Fruit fly (Drosophila melanogaster) whole organism, embryonic: ENCODE results near the gene Rpp30.
A peak's percentile ranks its signal among the peaks of the same experiment; 100 is the strongest.

Source experiments
- Bgb ChIP-seq: fragments of 200-800 bp; sonication (Bioruptor generic); IDR thresholded peaks from 2 replicates; pipeline ENCODE4 v1.3.6; 2022; ENCODE audit warnings: missing biosample characterization, missing genetic modification characterization; ENCODE audit not compliant: partially characterized antibody
- CG11085 ChIP-seq: fragments of 200-800 bp; sonication (Bioruptor generic); IDR thresholded peaks from 2 replicates; pipeline ENCODE4 v1.3.6; 2022; ENCODE audit warnings: missing biosample characterization, missing genetic modification characterization
- CG11398 ChIP-seq: fragments of 200-800 bp; sonication (Bioruptor generic); optimal IDR thresholded peaks from 2 replicates; lab custom pipeline; 2016; ENCODE audit warnings: missing biosample characterization, missing genetic modification characterization
- CG12236 ChIP-seq: fragments of 200-800 bp; sonication (Bioruptor generic); optimal IDR thresholded peaks from 2 replicates; lab custom pipeline; 2016; ENCODE audit warnings: missing biosample characterization, missing genetic modification characterization
- CG14050 ChIP-seq: fragments of 200-800 bp; sonication (Bioruptor generic); IDR thresholded peaks from 3 replicates; pipeline ENCODE4 v1.3.6; 2022; ENCODE audit warnings: missing biosample characterization, missing genetic modification characterization
- CG14441 ChIP-seq: fragments of 200-800 bp; sonication (Bioruptor generic); IDR thresholded peaks from 2 replicates; pipeline ENCODE4 v1.3.6; 2022; ENCODE audit warnings: missing biosample characterization, missing genetic modification characterization
- CG15514 ChIP-seq: fragments of 200-800 bp; sonication (Bioruptor generic); optimal IDR thresholded peaks from 3 replicates; lab custom pipeline; 2017; ENCODE audit warnings: missing biosample characterization, missing genetic modification characterization, mild to moderate bottlenecking, moderate library complexity, missing genetic modification reagents
- CG17802 ChIP-seq: fragments of 200-800 bp; sonication (Bioruptor generic); optimal IDR thresholded peaks from 2 replicates; lab custom pipeline; 2018; ENCODE audit warnings: missing biosample characterization, mild to moderate bottlenecking, missing genetic modification characterization, moderate library complexity
- CG31365 ChIP-seq: fragments of 200-800 bp; sonication (Bioruptor generic); optimal IDR thresholded peaks from 2 replicates; lab custom pipeline; 2018; ENCODE audit warnings: missing biosample characterization, mild to moderate bottlenecking, missing genetic modification characterization
- CG32532 ChIP-seq: fragments of 200-800 bp; sonication (Bioruptor generic); IDR thresholded peaks from 2 replicates; pipeline ENCODE4 v1.3.6; 2022; ENCODE audit warnings: missing biosample characterization, missing genetic modification characterization
- CG3847 ChIP-seq: fragments of 200-800 bp; sonication (Bioruptor generic); IDR thresholded peaks from 2 replicates; pipeline ENCODE4 v1.3.6; 2022; ENCODE audit warnings: missing biosample characterization, missing genetic modification characterization
- CG42726 ChIP-seq: fragments of 200-800 bp; sonication (Bioruptor generic); IDR thresholded peaks from 2 replicates; pipeline ENCODE4 v1.3.6; 2022; ENCODE audit warnings: missing biosample characterization, missing genetic modification characterization; ENCODE audit not compliant: partially characterized antibody
- CG4707 ChIP-seq: fragments of 200-800 bp; sonication (Bioruptor generic); optimal IDR thresholded peaks from 2 replicates; lab custom pipeline; 2018; ENCODE audit warnings: missing biosample characterization, mild to moderate bottlenecking, missing genetic modification characterization, moderate library complexity
- CG7372 ChIP-seq: fragments of 200-800 bp; sonication (Bioruptor generic); IDR thresholded peaks from 2 replicates; pipeline ENCODE4 v1.3.6; 2022; ENCODE audit warnings: missing biosample characterization, missing genetic modification characterization
- CG9797 ChIP-seq: fragments of 200-800 bp; sonication (Bioruptor generic); optimal IDR thresholded peaks from 3 replicates; lab custom pipeline; 2018; ENCODE audit warnings: missing biosample characterization, mild to moderate bottlenecking, missing genetic modification characterization
- CHES-1-like ChIP-seq: fragments of 200-800 bp; sonication (Bioruptor generic); optimal IDR thresholded peaks from 2 replicates; lab custom pipeline; 2016; ENCODE audit warnings: missing biosample characterization, missing genetic modification characterization
- CoRest ChIP-seq: fragments of 200-800 bp; sonication (Bioruptor generic); optimal IDR thresholded peaks from 3 replicates; lab custom pipeline; 2018; ENCODE audit warnings: missing biosample characterization, mild to moderate bottlenecking, missing genetic modification characterization, moderate library complexity
- Doc3 ChIP-seq: fragments of 200-800 bp; sonication (Bioruptor generic); IDR thresholded peaks from 3 replicates; pipeline ENCODE4 v1.3.6; 2022; ENCODE audit warnings: missing biosample characterization, missing genetic modification characterization; ENCODE audit not compliant: partially characterized antibody
- Gsc ChIP-seq: fragments of 200-800 bp; sonication (Bioruptor generic); IDR thresholded peaks from 2 replicates; pipeline ENCODE4 v1.3.6; 2022; ENCODE audit warnings: missing biosample characterization, missing genetic modification characterization
- H2.0 ChIP-seq: fragments of 200-800 bp; sonication (Bioruptor generic); IDR thresholded peaks from 2 replicates; pipeline ENCODE4 v1.3.6; 2022; ENCODE audit warnings: missing biosample characterization, missing genetic modification characterization
- Hmx ChIP-seq: fragments of 200-800 bp; sonication (Bioruptor generic); optimal IDR thresholded peaks from 2 replicates; lab custom pipeline; 2016; ENCODE audit warnings: missing biosample characterization, missing genetic modification characterization
- Hr3 ChIP-seq: fragments of 200-800 bp; sonication (Bioruptor generic); optimal IDR thresholded peaks from 3 replicates; lab custom pipeline; 2016; ENCODE audit warnings: missing biosample characterization, missing genetic modification characterization
- Max ChIP-seq: fragments of 200-800 bp; sonication (Bioruptor generic); optimal IDR thresholded peaks from 2 replicates; lab custom pipeline; 2016; ENCODE audit warnings: missing biosample characterization, mild to moderate bottlenecking, missing genetic modification characterization
- Ravus ChIP-seq: fragments of 200-800 bp; sonication (Bioruptor generic); IDR thresholded peaks from 2 replicates; pipeline ENCODE4 v1.3.6; 2022; ENCODE audit warnings: missing biosample characterization, missing genetic modification characterization
- Sin3A ChIP-seq: fragments of >200 bp; optimal IDR thresholded peaks from 2 replicates; lab custom pipeline; 2018
- Sox102F ChIP-seq: fragments of 200-800 bp; sonication (Bioruptor generic); optimal IDR thresholded peaks from 2 replicates; lab custom pipeline; 2018; ENCODE audit warnings: missing biosample characterization, mild to moderate bottlenecking, missing genetic modification characterization, moderate library complexity
- YL-1 ChIP-seq: fragments of 200-800 bp; sonication (Bioruptor generic); optimal IDR thresholded peaks from 3 replicates; lab custom pipeline; 2017; ENCODE audit warnings: missing biosample characterization, mild to moderate bottlenecking, missing genetic modification characterization
- ac ChIP-seq: fragments of 200-800 bp; sonication (Bioruptor generic); optimal IDR thresholded peaks from 3 replicates; lab custom pipeline; 2017; ENCODE audit warnings: missing biosample characterization, mild to moderate bottlenecking, missing genetic modification characterization
- az2 ChIP-seq: fragments of 200-800 bp; sonication (Bioruptor generic); optimal IDR thresholded peaks from 3 replicates; lab custom pipeline; 2016; ENCODE audit warnings: missing biosample characterization, missing genetic modification characterization
- bcd ChIP-seq: fragments of 200-800 bp; sonication (Bioruptor generic); optimal IDR thresholded peaks from 2 replicates; lab custom pipeline; 2017; ENCODE audit warnings: missing biosample characterization, mild to moderate bottlenecking, missing genetic modification characterization
- chn ChIP-seq: fragments of 200-800 bp; sonication (Bioruptor generic); optimal IDR thresholded peaks from 2 replicates; lab custom pipeline; 2016; ENCODE audit warnings: missing biosample characterization, missing genetic modification characterization
- dysf ChIP-seq: fragments of 200-800 bp; sonication (Bioruptor generic); IDR thresholded peaks from 3 replicates; pipeline ENCODE4 v1.3.6; 2022; ENCODE audit warnings: missing biosample characterization, missing genetic modification characterization
- fd3F ChIP-seq: fragments of 200-800 bp; sonication (Bioruptor generic); optimal IDR thresholded peaks from 2 replicates; lab custom pipeline; 2018; ENCODE audit warnings: missing biosample characterization, mild to moderate bottlenecking, missing genetic modification characterization, moderate library complexity
- gfzf ChIP-seq: fragments of 200-800 bp; sonication (Bioruptor generic); optimal IDR thresholded peaks from 2 replicates; lab custom pipeline; 2016; ENCODE audit warnings: missing biosample characterization, mild to moderate bottlenecking, missing genetic modification characterization, moderate library complexity
- hth ChIP-seq: fragments of >200 bp; optimal IDR thresholded peaks from 2 replicates; lab custom pipeline; 2017; ENCODE audit warnings: inconsistent platforms
- kah ChIP-seq: fragments of 200-800 bp; sonication (Bioruptor generic); optimal IDR thresholded peaks from 2 replicates; lab custom pipeline; 2018; ENCODE audit warnings: missing biosample characterization, mild to moderate bottlenecking, missing genetic modification characterization
- knrl ChIP-seq: fragments of 200-800 bp; sonication (Bioruptor generic); IDR thresholded peaks from 3 replicates; pipeline ENCODE4 v1.3.6; 2022; ENCODE audit warnings: missing biosample characterization, missing genetic modification characterization; ENCODE audit not compliant: partially characterized antibody
- lmd ChIP-seq: fragments of 200-800 bp; sonication (Bioruptor generic); IDR thresholded peaks from 2 replicates; pipeline ENCODE4 v1.3.6; 2022; ENCODE audit warnings: missing biosample characterization, missing genetic modification characterization
- nerfin-2 ChIP-seq: fragments of 200-800 bp; sonication (Bioruptor generic); IDR thresholded peaks from 2 replicates; pipeline ENCODE4 v1.3.6; 2022; ENCODE audit warnings: missing biosample characterization, missing genetic modification characterization; ENCODE audit not compliant: partially characterized antibody
- nmo ChIP-seq: fragments of 200-800 bp; sonication (Bioruptor generic); optimal IDR thresholded peaks from 2 replicates; lab custom pipeline; 2018; ENCODE audit warnings: missing biosample characterization, mild to moderate bottlenecking, missing genetic modification characterization, moderate library complexity
- pnt ChIP-seq: fragments of 200-800 bp; sonication (Bioruptor generic); optimal IDR thresholded peaks from 3 replicates; lab custom pipeline; 2016; ENCODE audit warnings: missing biosample characterization, missing genetic modification characterization
- repo ChIP-seq: fragments of 200-800 bp; sonication (Bioruptor generic); optimal IDR thresholded peaks from 2 replicates; lab custom pipeline; 2016; ENCODE audit warnings: missing biosample characterization, missing genetic modification characterization
- ro ChIP-seq: fragments of 200-800 bp; sonication (Bioruptor generic); IDR thresholded peaks from 2 replicates; pipeline ENCODE4 v1.3.6; 2022; ENCODE audit warnings: missing biosample characterization, missing genetic modification characterization
- sob ChIP-seq: fragments of 200-800 bp; sonication (Bioruptor generic); IDR thresholded peaks from 2 replicates; pipeline ENCODE4 v1.3.6; 2022; ENCODE audit warnings: missing biosample characterization, missing genetic modification characterization
- sqz ChIP-seq: fragments of 200-800 bp; sonication (Bioruptor generic); optimal IDR thresholded peaks from 3 replicates; lab custom pipeline; 2018; ENCODE audit warnings: missing biosample characterization, mild to moderate bottlenecking, missing genetic modification characterization
- tll ChIP-seq, 2 experiments: fragments of 200-800 bp in 1 of 2; fragments of >200 bp in 1 of 2; sonication (Bioruptor generic) in 1 of 2; optimal IDR thresholded peaks; 2 replicates each; lab custom pipeline; 2017 to 2019; ENCODE audit warnings: missing biosample characterization in 2 of 2, missing genetic modification characterization in 2 of 2, mild to moderate bottlenecking in 1 of 2, moderate library complexity in 1 of 2
- wek ChIP-seq: fragments of 200-800 bp; sonication (Bioruptor generic); optimal IDR thresholded peaks from 3 replicates; lab custom pipeline; 2018; ENCODE audit warnings: missing biosample characterization, mild to moderate bottlenecking, missing genetic modification characterization, moderate library complexity
- zen ChIP-seq: fragments of 200-800 bp; sonication (Bioruptor generic); optimal IDR thresholded peaks from 3 replicates; lab custom pipeline; 2018; ENCODE audit warnings: missing biosample characterization, mild to moderate bottlenecking, missing genetic modification characterization, moderate library complexity
- zen2 ChIP-seq: fragments of 200-800 bp; sonication (Bioruptor generic); IDR thresholded peaks from 3 replicates; pipeline ENCODE4 v1.3.6; 2022; ENCODE audit warnings: missing biosample characterization, missing genetic modification characterization; ENCODE audit not compliant: partially characterized antibody
- zfh1 ChIP-seq: fragments of 200-800 bp; sonication (Bioruptor generic); IDR thresholded peaks from 3 replicates; pipeline ENCODE4 v1.3.6; 2022; ENCODE audit warnings: missing biosample characterization, missing genetic modification characterization

Gene Rpp30

dm6 chr2L:277122-277671 is 25.0 kb upstream of the Rpp30 start, which contains the start of gene smo (continued):
- TF ChIP-seq zfh1 (GFP tag; lab: Robert Waterston, UW): 0 out of 3 replicates have a peak, but pooled peaks have one; percentile 11
- peak; percentile 75 for TF ChIP-seq Doc3 (GFP tag; lab: Robert Waterston, UW)
- no peak for TF ChIP-seq CG14050
- TF ChIP-seq kah: no peak
- no peak for TF ChIP-seq lmd (GFP tag; lab: Robert Waterston, UW)
- TF ChIP-seq zen (tag; lab: Kevin White, UChicago): peak; percentile 23
- TF ChIP-seq Bgb: peak; percentile 87
- no peak for TF ChIP-seq ac (GFP tag; lab: Kevin White, UChicago)
- TF ChIP-seq az2 (GFP tag; lab: Kevin White, UChicago): no peak
- no peak for TF ChIP-seq CG31365 (tag; lab: Kevin White, UChicago)
- TF ChIP-seq dysf (GFP tag; lab: Robert Waterston, UW): no peak
- TF ChIP-seq Sox102F: no peak
- peak; percentile 42 for TF ChIP-seq repo (GFP tag; lab: Kevin White, UChicago)
- peak; percentile 96 for TF ChIP-seq CG9797 (GFP tag; lab: Kevin White, UChicago)
- 0 out of 2 replicates have a peak, but pooled peaks have one; percentile 24 for TF ChIP-seq sob (GFP tag; lab: Robert Waterston, UW)
- TF ChIP-seq fd3F (GFP tag; lab: Kevin White, UChicago): no peak
- TF ChIP-seq chn (GFP tag; lab: Kevin White, UChicago): peak; percentile 33
- peak; percentile 69 for TF ChIP-seq CG15514 (GFP tag; lab: Kevin White, UChicago)
- TF ChIP-seq pnt (GFP tag; lab: Kevin White, UChicago): peak; percentile 22
- TF ChIP-seq CG12236 (GFP tag; lab: Kevin White, UChicago): no peak
- peak; percentile 89 for TF ChIP-seq CG42726 (GFP tag; lab: Robert Waterston, UW)
- peak; percentile 57; the same call in 1 of the 3 replicates for TF ChIP-seq zen2
- peak; percentile 62 for TF ChIP-seq CG3847 (GFP tag; lab: Robert Waterston, UW)
- TF ChIP-seq CG17802 (tag; lab: Kevin White, UChicago): no peak
- TF ChIP-seq Ravus: no peak
- no peak for TF ChIP-seq ro
- TF ChIP-seq CG14441 (GFP tag; lab: Robert Waterston, UW): no peak
- TF ChIP-seq CG4707 (GFP tag; lab: Kevin White, UChicago): no peak
- no peak for TF ChIP-seq CG32532
- peak; percentile 90 for TF ChIP-seq knrl
- TF ChIP-seq sqz: no peak
- TF ChIP-seq tll (GFP tag; optimal IDR thresholded peaks at IDR 0.05; lab: Kevin White, UChicago): peak in 1 of 2 experiments; percentile 33
- TF ChIP-seq bcd (GFP tag; lab: Kevin White, UChicago): peak; percentile 56
- peak; percentile 39 for TF ChIP-seq CoRest
- TF ChIP-seq nerfin-2 (GFP tag; lab: Robert Waterston, UW): peak; percentile 55; the same call in 1 of the 2 replicates
- TF ChIP-seq wek (GFP tag; lab: Kevin White, UChicago): no peak
- TF ChIP-seq Hr3: peak; percentile 33
- TF ChIP-seq H2.0 (GFP tag; lab: Robert Waterston, UW): no peak
- peak; percentile 100 for TF ChIP-seq Sin3A
- peak; percentile 73 for TF ChIP-seq nmo (GFP tag; lab: Kevin White, UChicago)
- peak; percentile 44 for TF ChIP-seq Max (GFP tag; lab: Kevin White, UChicago)
- TF ChIP-seq CG11398 (GFP tag; lab: Kevin White, UChicago): peak; percentile 27
- TF ChIP-seq gfzf: peak; percentile 95
- no peak for TF ChIP-seq hth (lab: Kevin White, UChicago)
- peak; percentile 79 for TF ChIP-seq YL-1 (GFP tag; lab: Kevin White, UChicago)
- TF ChIP-seq Hmx: no peak
- no peak for TF ChIP-seq CG7372 (GFP tag; lab: Robert Waterston, UW)
- no peak for TF ChIP-seq CG11085 (GFP tag; lab: Robert Waterston, UW)
- TF ChIP-seq CHES-1-like (GFP tag; lab: Kevin White, UChicago): peak; percentile 76
- TF ChIP-seq Gsc (GFP tag; lab: Robert Waterston, UW): no peak
